Worm (Caenorhabditis elegans) whole organism, L4 larva: ENCODE measurements around the gene F58D2.2.
A peak's percentile ranks its signal among the peaks of the same experiment; 100 is the strongest.

ENCODE experiments used
- aha-1 ChIP-seq: fragments of 150-350 bp; peaks from one replicate; lab custom pipeline; 2014; ENCODE audit warnings: missing biosample characterization, missing genetic modification characterization
- dmd-8 ChIP-seq: fragments of 200-800 bp; sonication (Bioruptor generic); IDR thresholded peaks from 2 replicates; pipeline ENCODE4 v1.3.6; 2022; ENCODE audit warnings: missing genetic modification characterization, missing compliant biosample characterization
- dmd-9 ChIP-seq: fragments of 200-800 bp; sonication (Bioruptor generic); IDR thresholded peaks from 2 replicates; pipeline ENCODE4 v1.3.6; 2022; ENCODE audit warnings: missing genetic modification reagents, missing genetic modification characterization, missing compliant biosample characterization
- lin-38 ChIP-seq: fragments of 200-800 bp; sonication (Bioruptor generic); IDR thresholded peaks from 2 replicates; pipeline ENCODE4 v1.3.6; 2022; ENCODE audit warnings: missing genetic modification reagents, missing genetic modification characterization, missing compliant biosample characterization
- mdl-1 ChIP-seq, 2 experiments: fragments of 150-350 bp in 1 of 2; sonication (generic microtip) in 1 of 2; optimal IDR thresholded peaks; 2 replicates each; lab custom pipeline; 2014 to 2017; ENCODE audit warnings: missing biosample characterization in 2 of 2, missing genetic modification characterization in 2 of 2
- mdt-29 ChIP-seq: fragments of 200-800 bp; sonication (Bioruptor generic); IDR thresholded peaks from 2 replicates; pipeline ENCODE4 v1.3.6; 2022; ENCODE audit warnings: missing genetic modification reagents, missing genetic modification characterization, missing compliant biosample characterization
- mep-1 ChIP-seq: fragments of 150-350 bp; sonication (generic microtip); optimal IDR thresholded peaks from 3 replicates; lab custom pipeline; 2014; ENCODE audit warnings: missing biosample characterization, missing genetic modification characterization
- pqm-1 ChIP-seq: sonication (generic microtip); optimal IDR thresholded peaks from 2 replicates; lab custom pipeline; 2017; ENCODE audit warnings: missing biosample characterization, missing genetic modification characterization
- unc-62 ChIP-seq, 3 experiments: fragments of 150-350 bp in 1 of 3; sonication (generic microtip); optimal IDR thresholded peaks in 2 of 3; peaks in 1 of 3; 1 replicate in 1 of 3; 2 replicates in 2 of 3; lab custom pipeline; 2014 to 2017; ENCODE audit warnings: missing biosample characterization in 3 of 3, missing genetic modification characterization in 3 of 3, missing genetic modification reagents in 3 of 3, missing genotype in 1 of 3

The F58D2.2 gene

ce11 chrIV:13241340-13241739 is 51.8 kb downstream of the F58D2.2 start:
- TF ChIP-seq dmd-8 (GFP tag; lab: Robert Waterston, UW) (no peak), mep-1 (tag; lab: Kevin White, UChicago) (no peak), mdt-29 (GFP tag; lab: Robert Waterston, UW) (no peak), unc-62 (GFP tag; optimal IDR thresholded peaks at IDR 0.05 in 1 of 2; lab: Kevin White, UChicago) (peak in 1 of 2 experiments; percentile 63), unc-62 (tag; optimal IDR thresholded peaks at IDR 0.05; lab: Kevin White, UChicago) (no peak), dmd-9 (GFP tag; lab: Robert Waterston, UW) (no peak), aha-1 (tag; lab: Kevin White, UChicago) (peak; percentile 72), lin-38 (GFP tag; lab: Robert Waterston, UW) (0 out of 2 replicates have a peak, but pooled peaks have one; percentile 5), pqm-1 (tag; lab: Kevin White, UChicago) (no peak), mdl-1 (tag; optimal IDR thresholded peaks at IDR 0.05; lab: Kevin White, UChicago) (no peak)
